Fruit fly (Drosophila melanogaster): ENCODE measurements around the gene CG10657.

CG10657 gene

dm6 chr3L:12519315-12519714, 22.3 kb upstream of the CG10657 start (continued):
- no peak for TF ChIP-seq CG32767 (GFP tag; IDR thresholded peaks at IDR 0.05)
- no peak for TF ChIP-seq CG14441 (GFP tag; IDR thresholded peaks at IDR 0.05)
- no peak for TF ChIP-seq YL-1 (GFP tag; optimal IDR thresholded peaks at IDR 0.05)
- no peak for TF ChIP-seq CG17186 (GFP tag; optimal IDR thresholded peaks at IDR 0.05)
- peak; percentile 62 for TF ChIP-seq CG34376 (GFP tag; optimal IDR thresholded peaks at IDR 0.05)
- TF ChIP-seq prd (optimal IDR thresholded peaks at IDR 0.05), result no peak
- TF ChIP-seq prd (GFP tag; IDR thresholded peaks at IDR 0.05), result no peak
- TF ChIP-seq CG6791 (GFP tag; IDR thresholded peaks at IDR 0.05; ENCODE audit: partially characterized antibody), result no peak
- no peak for TF ChIP-seq dimm (GFP tag; IDR thresholded peaks at IDR 0.05)
- no peak for TF ChIP-seq ATbp (GFP tag; optimal IDR thresholded peaks at IDR 0.05)
- no peak for TF ChIP-seq wdn (GFP tag; IDR thresholded peaks at IDR 0.05)
- TF ChIP-seq ap (GFP tag; IDR thresholded peaks at IDR 0.05), result no peak
- no peak for TF ChIP-seq Scr (GFP tag; IDR thresholded peaks at IDR 0.05; ENCODE audit: partially characterized antibody)
- no peak for TF ChIP-seq CG3838 (GFP tag; optimal IDR thresholded peaks at IDR 0.05)
- TF ChIP-seq CG11093 (GFP tag; IDR thresholded peaks at IDR 0.05), result no peak
- no peak for TF ChIP-seq CG12155 (GFP tag; optimal IDR thresholded peaks at IDR 0.05)
- peak; percentile 67 for TF ChIP-seq sug (tag; optimal IDR thresholded peaks at IDR 0.05)
- no peak for TF ChIP-seq NfI (GFP tag; optimal IDR thresholded peaks at IDR 0.05)
- no peak for TF ChIP-seq Hand (GFP tag; optimal IDR thresholded peaks at IDR 0.05)
- TF ChIP-seq Deaf1 (tag; optimal IDR thresholded peaks at IDR 0.05), result peak; percentile 64
- TF ChIP-seq CG9932 (GFP tag; IDR thresholded peaks at IDR 0.05), result no peak
- TF ChIP-seq CG9727 (GFP tag; optimal IDR thresholded peaks at IDR 0.05), result no peak
- TF ChIP-seq MTF-1 (GFP tag; optimal IDR thresholded peaks at IDR 0.05; ENCODE audit: borderline replicate concordance), result no peak
- TF ChIP-seq tap (tag; optimal IDR thresholded peaks at IDR 0.05), result no peak
- no peak for TF ChIP-seq CG5245 (GFP tag; optimal IDR thresholded peaks at IDR 0.05)
- no peak for TF ChIP-seq gfzf (GFP tag; optimal IDR thresholded peaks at IDR 0.05)
- no peak for TF ChIP-seq Fer1 (GFP tag; optimal IDR thresholded peaks at IDR 0.05)
- TF ChIP-seq bbx (GFP tag; IDR thresholded peaks at IDR 0.05; ENCODE audit: partially characterized antibody), result no peak
- TF ChIP-seq cato (GFP tag; optimal IDR thresholded peaks at IDR 0.05; ENCODE audit: borderline replicate concordance), result no peak
- TF ChIP-seq sens (GFP tag), result peak; percentile 14
- no peak for TF ChIP-seq CG3995 (GFP tag; optimal IDR thresholded peaks at IDR 0.05)
- no peak for TF ChIP-seq Hmr (GFP tag; optimal IDR thresholded peaks at IDR 0.05)
- no peak for TF ChIP-seq CG7786 (GFP tag; optimal IDR thresholded peaks at IDR 0.05)
- no peak for TF ChIP-seq ato (GFP tag; IDR thresholded peaks at IDR 0.05; ENCODE audit: partially characterized antibody)
- no peak for TF ChIP-seq CG2199 (GFP tag; IDR thresholded peaks at IDR 0.05)
- TF ChIP-seq CG14050 (GFP tag; IDR thresholded peaks at IDR 0.05), result peak; percentile 50; the same call in 2 of the 3 replicates
- no peak for TF ChIP-seq sisA (GFP tag; IDR thresholded peaks at IDR 0.05)
- no peak for TF ChIP-seq CG31224 (GFP tag; IDR thresholded peaks at IDR 0.05)
- no peak for TF ChIP-seq az2 (GFP tag; optimal IDR thresholded peaks at IDR 0.05)
- no peak for TF ChIP-seq danr (GFP tag; IDR thresholded peaks at IDR 0.05)
- no peak for TF ChIP-seq CG10979 (tag; optimal IDR thresholded peaks at IDR 0.05)
- no peak for TF ChIP-seq CG3726 (GFP tag; IDR thresholded peaks at IDR 0.05)
- no peak for TF ChIP-seq kah (GFP tag; optimal IDR thresholded peaks at IDR 0.05)
- TF ChIP-seq CG1602 (GFP tag; optimal IDR thresholded peaks at IDR 0.05), result no peak
- no peak for TF ChIP-seq Hsf (GFP tag; optimal IDR thresholded peaks at IDR 0.05)
- TF ChIP-seq tin (GFP tag; optimal IDR thresholded peaks at IDR 0.05), result no peak

Measured in whole organism, embryonic.